Worm (Caenorhabditis elegans) whole organism, L4/young adult: ENCODE data around the gene phf-30.

Source experiments
- W03F9.2 ChIP-seq: fragments of 150-350 bp; optimal IDR thresholded peaks from 2 replicates; lab custom pipeline; 2014; ENCODE audit warnings: missing biosample characterization, missing genetic modification characterization
- him-1 ChIP-seq: sonication (generic microtip); optimal IDR thresholded peaks from 2 replicates; lab custom pipeline; 2016; ENCODE audit warnings: missing genotype, missing genetic modification reagents, missing genetic modification characterization, missing compliant biosample characterization

DNA sequence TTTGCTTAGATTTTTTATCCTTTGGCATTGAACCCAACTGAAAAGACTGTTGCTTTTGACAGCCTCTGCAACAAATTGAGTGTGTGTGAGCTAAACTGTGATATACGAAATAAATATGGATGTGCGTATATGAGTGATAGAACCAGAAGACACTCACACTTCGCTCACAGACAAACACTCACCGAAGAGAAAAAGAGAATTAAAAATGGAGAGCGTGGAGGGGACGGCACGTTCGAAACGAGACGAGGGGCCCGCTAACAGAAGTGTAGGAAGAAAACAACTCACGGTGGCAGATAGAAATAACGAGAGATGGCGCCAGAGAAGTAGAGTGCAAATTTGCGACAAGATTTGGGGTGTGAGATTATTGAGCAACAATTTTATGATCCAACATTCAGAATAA, 49.4 kb downstream of the phf-30 start:
- no peak for TF ChIP-seq W03F9.2 (tag; lab: Kevin White, UChicago)
- TF ChIP-seq him-1 (tag; lab: Kevin White, UChicago): no peak
